Worm (Caenorhabditis elegans): ENCODE measurements around the gene eef-1B.2.

Gene eef-1B.2

DNA sequence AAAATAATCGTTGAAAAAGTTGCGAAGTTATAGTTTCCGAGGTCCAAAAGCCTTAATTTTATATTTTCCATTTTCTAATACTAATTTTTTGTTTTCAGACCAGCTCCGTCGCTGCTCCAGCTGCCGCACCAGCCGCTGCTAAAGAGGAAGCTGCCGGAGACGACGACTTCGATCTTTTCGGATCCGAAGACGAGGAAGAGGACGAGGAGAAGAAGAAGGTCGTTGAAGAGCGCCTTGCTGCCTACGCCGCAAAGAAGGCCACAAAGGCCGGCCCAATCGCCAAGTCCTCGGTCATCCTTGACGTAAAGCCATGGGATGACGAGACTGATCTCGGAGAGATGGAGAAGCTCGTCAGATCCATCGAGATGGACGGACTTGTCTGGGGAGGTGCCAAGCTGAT is 1.7 kb downstream of the eef-1B.2 start:
- no peak for TF ChIP-seq nhr-6 (tag; optimal IDR thresholded peaks at IDR 0.05)
- no peak for TF ChIP-seq sem-4 (tag; optimal IDR thresholded peaks at IDR 0.05)
- no peak for TF ChIP-seq ceh-16 (tag; optimal IDR thresholded peaks at IDR 0.05)
- TF ChIP-seq ztf-11 (tag; optimal IDR thresholded peaks at IDR 0.05), result no peak
- TF ChIP-seq lin-39 (tag; optimal IDR thresholded peaks at IDR 0.05), result no peak
- no peak for TF ChIP-seq blmp-1 (tag; optimal IDR thresholded peaks at IDR 0.05; ENCODE audit: insufficient read depth)

DNA sequence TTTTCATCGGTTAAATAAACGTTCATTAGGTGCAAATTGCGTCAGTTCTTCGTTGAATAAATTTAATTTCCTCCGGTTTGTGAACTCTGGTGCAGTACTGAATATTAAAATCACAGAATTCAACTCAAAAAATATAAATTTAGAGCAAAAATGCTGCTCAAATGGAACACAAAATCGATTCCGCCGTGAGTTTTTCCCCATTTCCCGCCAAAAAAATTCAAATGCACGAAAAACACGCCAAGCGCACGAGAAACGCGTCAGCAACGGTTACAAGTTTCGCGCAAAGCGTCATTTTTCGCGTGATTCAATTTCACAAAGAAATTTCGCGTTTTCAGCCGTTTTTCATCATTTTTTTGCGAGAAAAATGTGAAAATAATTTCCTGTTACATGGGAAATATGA is 2.3 kb downstream of the eef-1B.2 start, which contains the start of gene hrpu-1:
Gene hrpu-1 (plus strand): TSS at position 140 of the 400 bp plus-strand sequence.
- no peak for TF ChIP-seq ceh-16 (tag; optimal IDR thresholded peaks at IDR 0.05)
- peak; percentile 86 to 90 for TF ChIP-seq lsy-2 (tag; optimal IDR thresholded peaks at IDR 0.05)
- TF ChIP-seq ceh-82 (tag; optimal IDR thresholded peaks at IDR 0.05), result no peak
- no peak for TF ChIP-seq unc-39 (tag; optimal IDR thresholded peaks at IDR 0.05)
- TF ChIP-seq F13H6.1 (tag; optimal IDR thresholded peaks at IDR 0.05), result peak; percentile 63
- peak; percentile 94 for TF ChIP-seq gmeb-1 (tag; optimal IDR thresholded peaks at IDR 0.05)
- no peak for TF ChIP-seq Y55F3AM.14 (GFP tag; optimal IDR thresholded peaks at IDR 0.05)
- TF ChIP-seq mab-5 (tag; optimal IDR thresholded peaks at IDR 0.05), result peak; percentile 10
- TF ChIP-seq snpc-4 (tag; optimal IDR thresholded peaks at IDR 0.05), result peak; percentile 53
- TF ChIP-seq lin-39 (tag; optimal IDR thresholded peaks at IDR 0.05), result no peak
- no peak for TF ChIP-seq mbf-1 (tag; optimal IDR thresholded peaks at IDR 0.05)
- peak; percentile 12 for TF ChIP-seq nhr-6 (tag; optimal IDR thresholded peaks at IDR 0.05)
- TF ChIP-seq lin-11 (tag; optimal IDR thresholded peaks at IDR 0.05), result peak; percentile 55
- peak; percentile 47 for TF ChIP-seq zag-1 (tag; optimal IDR thresholded peaks at IDR 0.05)
- no peak for TF ChIP-seq elt-1 (tag; optimal IDR thresholded peaks at IDR 0.05)
- TF ChIP-seq alr-1 (tag; optimal IDR thresholded peaks at IDR 0.05), result no peak
- no peak for TF ChIP-seq blmp-1 (tag; optimal IDR thresholded peaks at IDR 0.05; ENCODE audit: insufficient read depth)
- TF ChIP-seq nhr-77 (tag; optimal IDR thresholded peaks at IDR 0.05), result no peak
- TF ChIP-seq ama-1 (optimal IDR thresholded peaks at IDR 0.05), result peak; percentile 46
- TF ChIP-seq ZK546.5 (tag; optimal IDR thresholded peaks at IDR 0.05), result no peak
- peak; percentile 81 for TF ChIP-seq nhr-25 (tag; optimal IDR thresholded peaks at IDR 0.05)
- TF ChIP-seq ztf-1 (GFP tag; conservative IDR thresholded peaks at IDR 0.05), result no peak
- TF ChIP-seq unc-62 (GFP tag; optimal IDR thresholded peaks at IDR 0.05), result no peak
- peak; percentile 96 for TF ChIP-seq nhr-129 (tag; optimal IDR thresholded peaks at IDR 0.05)
- peak; percentile 57 for TF ChIP-seq sma-3 (GFP tag; optimal IDR thresholded peaks at IDR 0.05)
- peak; percentile 64 for TF ChIP-seq sma-9 (GFP tag; optimal IDR thresholded peaks at IDR 0.05)
- TF ChIP-seq sma-9 (tag; optimal IDR thresholded peaks at IDR 0.05), result no peak
- TF ChIP-seq mdl-1 (tag; optimal IDR thresholded peaks at IDR 0.05), result no peak
- no peak for TF ChIP-seq nhr-11 (tag; optimal IDR thresholded peaks at IDR 0.05)
- peak; percentile 81 for TF ChIP-seq unc-55 (GFP tag; optimal IDR thresholded peaks at IDR 0.05)
- TF ChIP-seq R02D3.7 (tag; optimal IDR thresholded peaks at IDR 0.05), result no peak
- no peak for TF ChIP-seq aly-2 (tag; optimal IDR thresholded peaks at IDR 0.05)
- peak; percentile 44 for TF ChIP-seq fos-1 (tag; optimal IDR thresholded peaks at IDR 0.05)
- no peak for TF ChIP-seq egl-27 (tag; optimal IDR thresholded peaks at IDR 0.05)
- no peak for TF ChIP-seq nhr-23 (tag; optimal IDR thresholded peaks at IDR 0.05)
- TF ChIP-seq C34F6.9 (tag; optimal IDR thresholded peaks at IDR 0.05), result peak; percentile 95
- TF ChIP-seq sem-4 (tag; optimal IDR thresholded peaks at IDR 0.05), result peak; percentile 7
- TF ChIP-seq ztf-11 (tag; optimal IDR thresholded peaks at IDR 0.05), result no peak
- TF ChIP-seq ztf-4 (tag; optimal IDR thresholded peaks at IDR 0.05), result peak; percentile 65
- no peak for TF ChIP-seq dmd-4 (tag; optimal IDR thresholded peaks at IDR 0.05)
- no peak for TF ChIP-seq peb-1 (tag; optimal IDR thresholded peaks at IDR 0.05)
- no peak for TF ChIP-seq elt-3 (tag; optimal IDR thresholded peaks at IDR 0.05)
- TF ChIP-seq lin-13 (GFP tag; optimal IDR thresholded peaks at IDR 0.05), result peak; percentile 84
- no peak for TF ChIP-seq nhr-237 (tag; optimal IDR thresholded peaks at IDR 0.05)
- TF ChIP-seq nhr-10 (tag; optimal IDR thresholded peaks at IDR 0.05), result no peak
- peak; percentile 81 for TF ChIP-seq crh-2 (tag; optimal IDR thresholded peaks at IDR 0.05)
- TF ChIP-seq nhr-21 (tag; optimal IDR thresholded peaks at IDR 0.05), result peak; percentile 71
- TF ChIP-seq nhr-12 (tag; optimal IDR thresholded peaks at IDR 0.05), result no peak
- no peak for TF ChIP-seq skn-1 (tag; optimal IDR thresholded peaks at IDR 0.05)
